Fruit fly (Drosophila melanogaster): ENCODE results near the gene cv-d.

dm6 chr3R:15898302-15898701 lies 44.9 kb upstream of the cv-d start:
- TF ChIP-seq EcR (GFP tag; optimal IDR thresholded peaks at IDR 0.05) (no peak), Dll (optimal IDR thresholded peaks at IDR 0.05) (no peak), usp (GFP tag; optimal IDR thresholded peaks at IDR 0.05) (no peak), CG8478 (optimal IDR thresholded peaks at IDR 0.05) (no peak), pan (optimal IDR thresholded peaks at IDR 0.05) (no peak), psq (optimal IDR thresholded peaks at IDR 0.05) (no peak)

All from whole organism.